Fruit fly (Drosophila melanogaster): ENCODE data around the gene Lam.

Gene Lam

dm6 chr2L:5546518-5547287, 4.4 kb downstream of the Lam start, which contains the start of gene Oscillin (continued):
- no peak for TF ChIP-seq CrebB (tag; optimal IDR thresholded peaks at IDR 0.05)
- TF ChIP-seq disco-r (GFP tag; optimal IDR thresholded peaks at IDR 0.05): no peak
- no peak for TF ChIP-seq CG13424 (tag; optimal IDR thresholded peaks at IDR 0.05)
- peak; percentile 91 for TF ChIP-seq sna (GFP tag; IDR thresholded peaks at IDR 0.05; ENCODE audit: partially characterized antibody)
- peak; percentile 72 for TF ChIP-seq CG9932 (GFP tag; IDR thresholded peaks at IDR 0.05)
- peak; percentile 88 for TF ChIP-seq Sox100B (GFP tag; optimal IDR thresholded peaks at IDR 0.05)
- TF ChIP-seq sc (optimal IDR thresholded peaks at IDR 0.05): no peak
- TF ChIP-seq sc (GFP tag; optimal IDR thresholded peaks at IDR 0.05): no peak
- TF ChIP-seq Drgx (GFP tag; IDR thresholded peaks at IDR 0.05): peak; percentile 77
- peak; percentile 72 for TF ChIP-seq D19B (GFP tag; optimal IDR thresholded peaks at IDR 0.05)
- TF ChIP-seq HmgD (GFP tag; optimal IDR thresholded peaks at IDR 0.05): no peak
- TF ChIP-seq CG11456 (GFP tag; IDR thresholded peaks at IDR 0.05): peak; percentile 84
- TF ChIP-seq CG31365 (tag; optimal IDR thresholded peaks at IDR 0.05): no peak
- TF ChIP-seq trem (tag; optimal IDR thresholded peaks at IDR 0.05): peak; percentile 69
- TF ChIP-seq CG11247 (GFP tag; IDR thresholded peaks at IDR 0.05): peak; percentile 76
- TF ChIP-seq pzg (GFP tag; optimal IDR thresholded peaks at IDR 0.05): no peak
- TF ChIP-seq sima (GFP tag; optimal IDR thresholded peaks at IDR 0.05): no peak
- peak; percentile 45; the same call in 2 of the 3 replicates for TF ChIP-seq Doc3 (GFP tag; IDR thresholded peaks at IDR 0.05; ENCODE audit: partially characterized antibody)
- TF ChIP-seq dimm (GFP tag; IDR thresholded peaks at IDR 0.05): no peak
- TF ChIP-seq lov (optimal IDR thresholded peaks at IDR 0.05): no peak
- TF ChIP-seq lov (GFP tag; IDR thresholded peaks at IDR 0.05): peak; percentile 77; the same call in 2 of the 3 replicates
- TF ChIP-seq CG15601 (tag; optimal IDR thresholded peaks at IDR 0.05): peak; percentile 90
- TF ChIP-seq CG3726 (GFP tag; IDR thresholded peaks at IDR 0.05): no peak
- peak; percentile 89 for TF ChIP-seq CG14710 (tag; optimal IDR thresholded peaks at IDR 0.05)
- no peak for TF ChIP-seq Bdp1 (GFP tag; optimal IDR thresholded peaks at IDR 0.05)
- TF ChIP-seq slbo (GFP tag; IDR thresholded peaks at IDR 0.05): peak; percentile 79
- peak; percentile 49; the same call in 1 of the 2 replicates for TF ChIP-seq NFAT (GFP tag; IDR thresholded peaks at IDR 0.05)
- no peak for TF ChIP-seq Dfd (GFP tag; optimal IDR thresholded peaks at IDR 0.05)
- TF ChIP-seq Atf3 (GFP tag; optimal IDR thresholded peaks at IDR 0.05): no peak
- no peak for TF ChIP-seq Hr39 (optimal IDR thresholded peaks at IDR 0.05)
- peak; percentile 90 for TF ChIP-seq CG32532 (GFP tag; IDR thresholded peaks at IDR 0.05)
- no peak for TF ChIP-seq Vsx1 (GFP tag; optimal IDR thresholded peaks at IDR 0.05)
- peak; percentile 56 for TF ChIP-seq Hmx (GFP tag; optimal IDR thresholded peaks at IDR 0.05)
- peak; percentile 16; the same call in 1 of the 2 replicates for TF ChIP-seq Adf1 (GFP tag; IDR thresholded peaks at IDR 0.05)
- peak; percentile 76 for TF ChIP-seq BtbVII (GFP tag; optimal IDR thresholded peaks at IDR 0.05)
- TF ChIP-seq CG10147 (GFP tag; optimal IDR thresholded peaks at IDR 0.05): peak; percentile 73
- TF ChIP-seq CG8765 (GFP tag; IDR thresholded peaks at IDR 0.05): no peak
- no peak for TF ChIP-seq crol (GFP tag; IDR thresholded peaks at IDR 0.05)
- TF ChIP-seq kni (GFP tag; optimal IDR thresholded peaks at IDR 0.05): peak; percentile 52
- peak; percentile 22; the same call in 1 of the 2 replicates for TF ChIP-seq amos (GFP tag; IDR thresholded peaks at IDR 0.05; ENCODE audit: partially characterized antibody)
- peak; percentile 51 for TF ChIP-seq exex (tag; optimal IDR thresholded peaks at IDR 0.05)
- TF ChIP-seq CG9437 (GFP tag; optimal IDR thresholded peaks at IDR 0.05): peak; percentile 40
- TF ChIP-seq Hsf (GFP tag; optimal IDR thresholded peaks at IDR 0.05): peak; percentile 74
- TF ChIP-seq CG8290 (GFP tag; optimal IDR thresholded peaks at IDR 0.05): peak; percentile 41
- TF ChIP-seq CG8290 (tag; optimal IDR thresholded peaks at IDR 0.05): peak in 1 of 2 experiments; percentile 5
- TF ChIP-seq CG12155 (GFP tag; optimal IDR thresholded peaks at IDR 0.05): peak; percentile 53
- TF ChIP-seq tx (GFP tag; optimal IDR thresholded peaks at IDR 0.05): peak; percentile 48
- TF ChIP-seq nau (GFP tag; optimal IDR thresholded peaks at IDR 0.05): peak; percentile 66
- no peak for TF ChIP-seq emc (GFP tag; optimal IDR thresholded peaks at IDR 0.05)
- TF ChIP-seq D19A (tag; optimal IDR thresholded peaks at IDR 0.05): peak; percentile 96
- peak; percentile 60; the same call in 1 of the 2 replicates for TF ChIP-seq peb (GFP tag; IDR thresholded peaks at IDR 0.05)

Data from whole organism, embryonic.